Worm (Caenorhabditis elegans) whole organism, midembryonic: ENCODE measurements around the gene cdt-2.

Experiments
- T22C8.4 ChIP-seq: fragments of 200-800 bp; sonication (Bioruptor generic); IDR thresholded peaks from 2 replicates; pipeline ENCODE4 v1.3.6; 2022; ENCODE audit warnings: missing genetic modification characterization, missing compliant biosample characterization
- cog-1 ChIP-seq: sonication (generic microtip); optimal IDR thresholded peaks from 2 replicates; lab custom pipeline; 2016; ENCODE audit warnings: missing genetic modification characterization, missing compliant biosample characterization
- flt-1 ChIP-seq: fragments of 200-800 bp; sonication (Bioruptor generic); IDR thresholded peaks from 2 replicates; pipeline ENCODE4 v1.3.6; 2022; ENCODE audit warnings: missing genetic modification characterization, missing compliant biosample characterization
- klf-2 ChIP-seq: fragments of 200-800 bp; sonication (Bioruptor generic); conservative IDR thresholded peaks from 2 replicates; pipeline ENCODE4 v1.3.6; 2022; ENCODE audit warnings: missing genetic modification reagents, missing genetic modification characterization, missing compliant biosample characterization
- med-1 ChIP-seq: sonication (generic microtip); optimal IDR thresholded peaks from 2 replicates; lab custom pipeline; 2017; ENCODE audit warnings: missing genetic modification characterization, mild to moderate bottlenecking, missing compliant biosample characterization, antibody characterized with exemption, missing genetic modification reagents; ENCODE audit not compliant: insufficient read depth
- ref-1 ChIP-seq: fragments of 200-800 bp; sonication (Bioruptor generic); conservative IDR thresholded peaks from 2 replicates; pipeline ENCODE4 v1.3.6; 2022; ENCODE audit warnings: missing genetic modification reagents, missing genetic modification characterization, missing compliant biosample characterization
- tab-1 ChIP-seq: fragments of 200-800 bp; sonication (Bioruptor generic); IDR thresholded peaks from 2 replicates; pipeline ENCODE4 v1.3.6; 2022; ENCODE audit warnings: missing genetic modification characterization, missing compliant biosample characterization
- ztf-23 ChIP-seq: fragments of 200-800 bp; sonication (Bioruptor generic); IDR thresholded peaks from 2 replicates; pipeline ENCODE4 v1.3.6; 2022; ENCODE audit warnings: missing genetic modification reagents, missing genetic modification characterization, missing compliant biosample characterization
- ztf-29 ChIP-seq: fragments of 200-800 bp; sonication (Bioruptor generic); IDR thresholded peaks from 2 replicates; pipeline ENCODE4 v1.3.6; 2022; ENCODE audit warnings: missing genetic modification reagents, missing genetic modification characterization, missing compliant biosample characterization

- TF ChIP-seq ref-1 (GFP tag; lab: Robert Waterston, UW), result no peak
- TF ChIP-seq tab-1 (GFP tag; lab: Robert Waterston, UW), result no peak
- TF ChIP-seq klf-2 (GFP tag; lab: Robert Waterston, UW), result no peak
- no peak for TF ChIP-seq ztf-29 (GFP tag; lab: Robert Waterston, UW)
- TF ChIP-seq flt-1 (GFP tag; lab: Robert Waterston, UW), result no peak
- no peak for TF ChIP-seq cog-1
- no peak for TF ChIP-seq ztf-23 (GFP tag; lab: Robert Waterston, UW)
- no peak for TF ChIP-seq T22C8.4
- no peak for TF ChIP-seq med-1 (GFP tag; lab: Kevin White, UChicago)
Observed at ce11 chrV:14996236-14996635, 5.3 kb upstream of the cdt-2 start, which contains the start of gene irld-14.
